Worm (Caenorhabditis elegans): ENCODE results near the gene ZK105.14.
A peak's percentile ranks its signal among the peaks of the same experiment; 100 is the strongest.

Gene ZK105.14

DNA sequence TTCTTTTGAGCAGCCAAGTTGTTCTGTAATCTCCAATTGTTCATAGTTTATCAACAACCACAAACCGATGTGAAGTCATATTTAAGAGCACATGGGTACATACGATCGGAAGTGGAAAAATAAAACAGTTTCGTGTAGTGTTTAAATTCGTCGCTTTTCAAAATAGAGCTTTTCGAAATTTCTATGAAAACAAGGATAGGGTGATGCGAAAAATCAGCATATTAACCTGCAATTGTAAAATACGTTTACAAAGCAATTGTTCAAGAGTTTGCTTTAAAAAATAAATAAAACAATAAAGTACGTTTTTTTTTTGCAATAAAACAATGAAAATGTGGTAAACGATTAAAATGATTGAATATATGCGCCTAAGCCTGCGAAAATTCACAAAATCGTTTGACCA lies at the start of gene ZK105.14:
Gene ZK105.14 (minus strand): TSS at position 101 of the 400 bp plus-strand sequence.
- TF ChIP-seq nhr-129 (tag; optimal IDR thresholded peaks at IDR 0.05) (no peak), lin-11 (tag; optimal IDR thresholded peaks at IDR 0.05) (no peak), nhr-6 (tag; optimal IDR thresholded peaks at IDR 0.05) (no peak), nhr-237 (tag; optimal IDR thresholded peaks at IDR 0.05) (no peak), nhr-23 (tag; optimal IDR thresholded peaks at IDR 0.05) (no peak), ztf-11 (tag; optimal IDR thresholded peaks at IDR 0.05) (no peak), nhr-12 (tag; optimal IDR thresholded peaks at IDR 0.05) (no peak)

DNA sequence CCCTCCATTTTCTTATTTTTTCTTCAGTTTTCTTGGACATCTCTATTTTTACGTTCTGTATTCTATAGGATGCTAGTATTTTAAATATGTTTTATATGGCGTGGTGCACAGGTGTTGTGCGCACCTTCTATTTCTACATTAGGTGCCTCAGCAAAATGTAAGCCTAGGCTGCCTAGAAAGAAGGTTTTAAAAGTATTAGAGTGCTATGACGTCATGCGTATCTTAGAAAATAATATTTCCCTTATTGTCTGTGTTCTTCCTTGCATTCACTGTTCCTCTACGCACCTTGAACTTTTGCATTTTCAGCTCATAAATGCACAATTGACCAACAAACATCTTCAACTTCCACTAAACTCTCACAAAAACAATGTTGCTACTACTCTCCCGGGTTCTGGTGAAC lies 49.1 kb upstream of the ZK105.14 start, which contains the start of gene frpr-3:
Gene frpr-3 (plus strand): TSS at position 301 of the 400 bp plus-strand sequence.
- TF ChIP-seq lsy-2 (tag; optimal IDR thresholded peaks at IDR 0.05) = no peak
- TF ChIP-seq F13H6.1 (tag; optimal IDR thresholded peaks at IDR 0.05) = no peak
- no peak for TF ChIP-seq nhr-237 (tag; optimal IDR thresholded peaks at IDR 0.05)
- no peak for TF ChIP-seq nhr-6 (tag; optimal IDR thresholded peaks at IDR 0.05)
- no peak for TF ChIP-seq sma-3 (GFP tag; optimal IDR thresholded peaks at IDR 0.05)
- no peak for TF ChIP-seq nhr-12 (tag; optimal IDR thresholded peaks at IDR 0.05)
- TF ChIP-seq nhr-23 (tag; optimal IDR thresholded peaks at IDR 0.05) = no peak
- TF ChIP-seq elt-1 (tag; optimal IDR thresholded peaks at IDR 0.05) = no peak

- TF ChIP-seq snpc-4 (tag; optimal IDR thresholded peaks at IDR 0.05) (no peak), lin-39 (tag; optimal IDR thresholded peaks at IDR 0.05) (no peak), dmd-4 (tag; optimal IDR thresholded peaks at IDR 0.05) (no peak), C34F6.9 (tag; optimal IDR thresholded peaks at IDR 0.05) (no peak), elt-3 (tag; optimal IDR thresholded peaks at IDR 0.05) (no peak), ztf-4 (tag; optimal IDR thresholded peaks at IDR 0.05) (no peak), peb-1 (tag; optimal IDR thresholded peaks at IDR 0.05) (no peak), gmeb-1 (tag; optimal IDR thresholded peaks at IDR 0.05) (no peak), ama-1 (optimal IDR thresholded peaks at IDR 0.05) (no peak), mbf-1 (tag; optimal IDR thresholded peaks at IDR 0.05) (no peak), lsy-2 (tag; optimal IDR thresholded peaks at IDR 0.05) (no peak), mdl-1 (tag; optimal IDR thresholded peaks at IDR 0.05) (no peak), skn-1 (tag; optimal IDR thresholded peaks at IDR 0.05) (no peak), lin-13 (GFP tag; optimal IDR thresholded peaks at IDR 0.05) (no peak), ZK546.5 (tag; optimal IDR thresholded peaks at IDR 0.05) (no peak), nhr-10 (tag; optimal IDR thresholded peaks at IDR 0.05) (no peak)
Observed at ce11 chrV:7761906-7762305, 40.1 kb upstream of the ZK105.14 start.

ce11 chrV:7760174-7760573 lies 38.3 kb upstream of the ZK105.14 start, which contains the start of gene hint-3:
Gene hint-3, plus strand, starts transcription at chrV:7760474.
- TF ChIP-seq peb-1 (tag; optimal IDR thresholded peaks at IDR 0.05) (no peak), fos-1 (tag; optimal IDR thresholded peaks at IDR 0.05) (peak; percentile 34)

- TF ChIP-seq elt-1 (tag; optimal IDR thresholded peaks at IDR 0.05) (no peak), egl-27 (tag; optimal IDR thresholded peaks at IDR 0.05) (peak; percentile 60), skn-1 (tag; optimal IDR thresholded peaks at IDR 0.05) (no peak), dmd-4 (tag; optimal IDR thresholded peaks at IDR 0.05) (no peak), sem-4 (tag; optimal IDR thresholded peaks at IDR 0.05) (no peak), ztf-4 (tag; optimal IDR thresholded peaks at IDR 0.05) (no peak), unc-62 (GFP tag; optimal IDR thresholded peaks at IDR 0.05) (peak; percentile 24), ceh-82 (tag; optimal IDR thresholded peaks at IDR 0.05) (no peak), snpc-4 (tag; optimal IDR thresholded peaks at IDR 0.05) (no peak), Y55F3AM.14 (GFP tag; optimal IDR thresholded peaks at IDR 0.05) (no peak), nhr-237 (tag; optimal IDR thresholded peaks at IDR 0.05) (no peak), sma-3 (GFP tag; optimal IDR thresholded peaks at IDR 0.05) (peak; percentile 21), R02D3.7 (tag; optimal IDR thresholded peaks at IDR 0.05) (no peak), unc-39 (tag; optimal IDR thresholded peaks at IDR 0.05) (no peak), mab-5 (tag; optimal IDR thresholded peaks at IDR 0.05) (peak; percentile 81), C34F6.9 (tag; optimal IDR thresholded peaks at IDR 0.05) (peak; percentile 82), nhr-12 (tag; optimal IDR thresholded peaks at IDR 0.05) (no peak), ztf-11 (tag; optimal IDR thresholded peaks at IDR 0.05) (no peak), crh-2 (tag; optimal IDR thresholded peaks at IDR 0.05) (peak; percentile 75), nhr-11 (tag; optimal IDR thresholded peaks at IDR 0.05) (no peak), blmp-1 (tag; optimal IDR thresholded peaks at IDR 0.05; ENCODE audit: insufficient read depth) (no peak), gmeb-1 (tag; optimal IDR thresholded peaks at IDR 0.05) (peak; percentile 40), mbf-1 (tag; optimal IDR thresholded peaks at IDR 0.05) (no peak), aly-2 (tag; optimal IDR thresholded peaks at IDR 0.05) (no peak), nhr-6 (tag; optimal IDR thresholded peaks at IDR 0.05) (no peak), elt-3 (tag; optimal IDR thresholded peaks at IDR 0.05) (no peak), ztf-1 (GFP tag; conservative IDR thresholded peaks at IDR 0.05) (no peak), lin-39 (tag; optimal IDR thresholded peaks at IDR 0.05) (no peak), nhr-10 (tag; optimal IDR thresholded peaks at IDR 0.05) (no peak), fos-1 (tag; optimal IDR thresholded peaks at IDR 0.05) (peak; percentile 23), peb-1 (tag; optimal IDR thresholded peaks at IDR 0.05) (no peak), F13H6.1 (tag; optimal IDR thresholded peaks at IDR 0.05) (peak; percentile 36), nhr-77 (tag; optimal IDR thresholded peaks at IDR 0.05) (no peak), lin-13 (GFP tag; optimal IDR thresholded peaks at IDR 0.05) (peak; percentile 26), mdl-1 (tag; optimal IDR thresholded peaks at IDR 0.05) (peak in 1 of 2 experiments; percentile 73), nhr-23 (tag; optimal IDR thresholded peaks at IDR 0.05) (no peak), nhr-25 (tag; optimal IDR thresholded peaks at IDR 0.05) (peak; percentile 24)
Observed at ce11 chrV:7759270-7759669, 37.4 kb upstream of the ZK105.14 start.

Measured in whole organism, L2 larva.